Worm (Caenorhabditis elegans) whole organism, L4 larva: ENCODE measurements around the gene sid-5.

Experiments
- F10B5.3 ChIP-seq: sonication (generic microtip); optimal IDR thresholded peaks from 2 replicates; lab custom pipeline; 2016; ENCODE audit warnings: mild to moderate bottlenecking, missing genetic modification characterization, missing compliant biosample characterization
- F37D6.2 ChIP-seq: sonication (generic microtip); optimal IDR thresholded peaks from 2 replicates; lab custom pipeline; 2016; ENCODE audit warnings: mild to moderate bottlenecking, missing genetic modification characterization, missing compliant biosample characterization
- F44E2.7 ChIP-seq: fragments of 200-800 bp; sonication (Bioruptor generic); IDR thresholded peaks from 2 replicates; pipeline ENCODE4 v2.1.2; 2022; ENCODE audit warnings: missing genetic modification characterization, missing compliant biosample characterization
- F49E8.2 ChIP-seq: sonication (generic microtip); optimal IDR thresholded peaks from 2 replicates; lab custom pipeline; 2016; ENCODE audit warnings: missing compliant biosample characterization, mild to moderate bottlenecking, missing genetic modification characterization, borderline replicate concordance
- T20F7.1 ChIP-seq: fragments of 200-800 bp; sonication (Bioruptor generic); optimal IDR thresholded peaks from 2 replicates; lab custom pipeline; 2018; ENCODE audit warnings: mild to moderate bottlenecking, missing genetic modification characterization, missing compliant biosample characterization
- Y105C5A.15 ChIP-seq: fragments of 200-800 bp; sonication (Bioruptor generic); IDR thresholded peaks from 2 replicates; pipeline ENCODE4 v1.3.6; 2022; ENCODE audit warnings: missing genetic modification characterization, missing compliant biosample characterization
- Y5F2A.4 ChIP-seq: fragments of 200-800 bp; sonication (Bioruptor generic); optimal IDR thresholded peaks from 2 replicates; lab custom pipeline; 2018; ENCODE audit warnings: mild to moderate bottlenecking, missing genetic modification characterization, missing compliant biosample characterization
- ZK546.5 ChIP-seq, 2 experiments: sonication (generic microtip); optimal IDR thresholded peaks; 2 replicates each; lab custom pipeline; 2017; ENCODE audit warnings: missing biosample characterization in 2 of 2, missing genetic modification characterization in 2 of 2
- aha-1 ChIP-seq: fragments of 150-350 bp; peaks from one replicate; lab custom pipeline; 2014; ENCODE audit warnings: missing biosample characterization, missing genetic modification characterization
- ama-1 ChIP-seq: fragments of 150-350 bp; optimal IDR thresholded peaks from 2 replicates; lab custom pipeline; 2014; ENCODE audit warnings: inconsistent platforms, mixed read lengths
- ceh-32 ChIP-seq: sonication (generic microtip); optimal IDR thresholded peaks from 2 replicates; lab custom pipeline; 2016; ENCODE audit warnings: mild to moderate bottlenecking, missing genetic modification characterization, missing compliant biosample characterization; ENCODE audit not compliant: poor library complexity
- ceh-44 ChIP-seq: fragments of 200-800 bp; sonication (Bioruptor generic); IDR thresholded peaks from 2 replicates; pipeline ENCODE4 v1.3.6; 2022; ENCODE audit warnings: missing genetic modification reagents, missing genetic modification characterization, missing compliant biosample characterization
- ceh-62 ChIP-seq: sonication (generic microtip); optimal IDR thresholded peaks from 2 replicates; lab custom pipeline; 2017; ENCODE audit warnings: missing biosample characterization, missing genetic modification characterization
- ctbp-1 ChIP-seq: fragments of 200-800 bp; sonication (Bioruptor generic); IDR thresholded peaks from 2 replicates; pipeline ENCODE4 v1.3.6; 2022; ENCODE audit warnings: missing genetic modification reagents, missing genetic modification characterization, missing compliant biosample characterization
- daf-16 ChIP-seq, 3 experiments: sonication (generic microtip); optimal IDR thresholded peaks; 2 replicates each; lab custom pipeline; 2016 to 2017; ENCODE audit warnings: missing genetic modification characterization in 3 of 3, missing genetic modification reagents in 3 of 3, mild to moderate bottlenecking in 2 of 3, missing compliant biosample characterization in 2 of 3, missing biosample characterization in 1 of 3, moderate library complexity in 1 of 3
- daf-19 ChIP-seq: fragments of 200-800 bp; sonication (Bioruptor generic); conservative IDR thresholded peaks from 2 replicates; pipeline ENCODE4 v1.3.6; 2022; ENCODE audit warnings: missing genetic modification characterization, missing compliant biosample characterization
- lim-7 ChIP-seq: fragments of 200-800 bp; sonication (Bioruptor generic); IDR thresholded peaks from 2 replicates; pipeline ENCODE4 v1.3.6; 2022; ENCODE audit warnings: missing genetic modification characterization, missing compliant biosample characterization
- lin-1 ChIP-seq: fragments of 200-800 bp; sonication (Bioruptor generic); IDR thresholded peaks from 2 replicates; pipeline ENCODE4 v1.3.6; 2022; ENCODE audit warnings: missing genetic modification reagents, missing genetic modification characterization, missing compliant biosample characterization
- lin-15B ChIP-seq: fragments of 150-350 bp; sonication (generic microtip); optimal IDR thresholded peaks from 3 replicates; lab custom pipeline; 2014; ENCODE audit warnings: missing biosample characterization, missing genetic modification characterization
- lir-3 ChIP-seq: sonication (generic microtip); optimal IDR thresholded peaks from 2 replicates; lab custom pipeline; 2016; ENCODE audit warnings: mild to moderate bottlenecking, missing genetic modification characterization, missing compliant biosample characterization
- madf-5 ChIP-seq, 2 experiments: fragments of 200-800 bp; sonication (Bioruptor generic); IDR thresholded peaks; 2 replicates each; pipeline ENCODE4 v1.3.6; 2022; ENCODE audit warnings: missing compliant biosample characterization in 2 of 2, missing genetic modification characterization in 2 of 2
- mdl-1 ChIP-seq, 2 experiments: fragments of 150-350 bp in 1 of 2; sonication (generic microtip) in 1 of 2; optimal IDR thresholded peaks; 2 replicates each; lab custom pipeline; 2014 to 2017; ENCODE audit warnings: missing biosample characterization in 2 of 2, missing genetic modification characterization in 2 of 2
- mdt-29 ChIP-seq: fragments of 200-800 bp; sonication (Bioruptor generic); IDR thresholded peaks from 2 replicates; pipeline ENCODE4 v1.3.6; 2022; ENCODE audit warnings: missing genetic modification reagents, missing genetic modification characterization, missing compliant biosample characterization
- mep-1 ChIP-seq: fragments of 150-350 bp; sonication (generic microtip); optimal IDR thresholded peaks from 3 replicates; lab custom pipeline; 2014; ENCODE audit warnings: missing biosample characterization, missing genetic modification characterization
- nhr-42 ChIP-seq: fragments of 200-800 bp; sonication (Bioruptor generic); IDR thresholded peaks from 2 replicates; pipeline ENCODE4 v1.3.6; 2022; ENCODE audit warnings: missing genetic modification characterization, missing compliant biosample characterization
- pha-4 ChIP-seq, 2 experiments: fragments of 150-350 bp in 1 of 2; fragments of 200-800 bp in 1 of 2; sonication (Bioruptor generic) in 1 of 2; IDR thresholded peaks in 1 of 2; optimal IDR thresholded peaks in 1 of 2; 2 replicates each; pipeline versions ENCODE4 v1.3.6 to Lab custom; 2014 to 2022; ENCODE audit warnings: missing genetic modification characterization in 2 of 2, missing genetic modification reagents in 2 of 2, missing biosample characterization in 1 of 2, missing compliant biosample characterization in 1 of 2
- snpc-4 ChIP-seq: fragments of 150-350 bp; optimal IDR thresholded peaks from 2 replicates; lab custom pipeline; 2014; ENCODE audit warnings: missing biosample characterization, missing genetic modification characterization
- spr-1 ChIP-seq: sonication (generic microtip); optimal IDR thresholded peaks from 2 replicates; lab custom pipeline; 2016; ENCODE audit warnings: mild to moderate bottlenecking, missing genetic modification characterization, missing compliant biosample characterization
- spr-3 ChIP-seq: fragments of 200-800 bp; sonication (Bioruptor generic); optimal IDR thresholded peaks from 2 replicates; lab custom pipeline; 2018; ENCODE audit warnings: mild to moderate bottlenecking, missing genetic modification characterization, missing compliant biosample characterization
- unc-39 ChIP-seq: sonication (generic microtip); optimal IDR thresholded peaks from 2 replicates; lab custom pipeline; 2017; ENCODE audit warnings: missing biosample characterization, missing genetic modification characterization
- unc-62 ChIP-seq, 3 experiments: fragments of 150-350 bp in 1 of 3; sonication (generic microtip); optimal IDR thresholded peaks in 2 of 3; peaks in 1 of 3; 1 replicate in 1 of 3; 2 replicates in 2 of 3; lab custom pipeline; 2014 to 2017; ENCODE audit warnings: missing biosample characterization in 3 of 3, missing genetic modification characterization in 3 of 3, missing genetic modification reagents in 3 of 3, missing genotype in 1 of 3
- zfp-2 ChIP-seq: sonication (generic microtip); optimal IDR thresholded peaks from 2 replicates; lab custom pipeline; 2016; ENCODE audit warnings: mild to moderate bottlenecking, missing genetic modification characterization, missing compliant biosample characterization
- zfp-3 ChIP-seq: fragments of 200-800 bp; sonication (Bioruptor generic); conservative IDR thresholded peaks from 2 replicates; pipeline ENCODE4 v1.3.6; 2022; ENCODE audit warnings: missing genetic modification reagents, missing genetic modification characterization, missing compliant biosample characterization

sid-5 gene

DNA sequence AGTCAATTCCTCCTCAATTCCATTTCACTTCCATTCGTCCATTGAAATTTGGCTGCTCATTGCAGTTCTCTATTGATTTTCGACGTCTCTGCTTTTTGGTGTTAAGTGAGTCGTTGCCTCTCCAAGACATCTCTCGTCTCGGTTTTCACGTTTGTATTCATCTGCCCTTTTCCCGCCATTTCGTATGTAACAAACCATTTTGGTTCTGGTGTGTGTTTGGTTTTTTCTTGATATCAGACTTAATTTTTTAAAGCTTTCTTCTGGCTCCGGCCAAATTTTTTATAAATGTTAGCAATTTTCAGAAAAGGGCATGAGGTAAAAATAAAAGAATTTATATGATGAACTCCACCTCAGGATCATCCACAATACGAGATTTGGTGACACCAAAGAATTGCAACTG is 30.9 kb downstream of the sid-5 start, which contains the start of gene C16E9.2:
TSS of gene C16E9.2 (plus strand) at position 301 of the 400 bp plus-strand sequence.
- TF ChIP-seq F44E2.7 (GFP tag; lab: Robert Waterston, UW) (no peak), daf-19 (GFP tag; lab: Robert Waterston, UW) (no peak), snpc-4 (tag; lab: Kevin White, UChicago) (no peak), unc-62 (GFP tag; optimal IDR thresholded peaks at IDR 0.05 in 1 of 2; lab: Kevin White, UChicago) (peak in 1 of 2 experiments; percentile 35), unc-62 (tag; optimal IDR thresholded peaks at IDR 0.05; lab: Kevin White, UChicago) (no peak), ama-1 (no peak)

- TF ChIP-seq nhr-42 (GFP tag; lab: Robert Waterston, UW) (no peak), Y5F2A.4 (no peak), ceh-32 (tag; lab: Kevin White, UChicago) (no peak), ZK546.5 (tag; optimal IDR thresholded peaks at IDR 0.05; lab: Kevin White, UChicago) (no peak), madf-5 (GFP tag; IDR thresholded peaks at IDR 0.05; lab: Robert Waterston, UW) (no peak), aha-1 (peak; percentile 8), lin-15B (tag; lab: Kevin White, UChicago) (no peak), spr-1 (tag; lab: Kevin White, UChicago) (no peak), zfp-3 (GFP tag; lab: Robert Waterston, UW) (no peak), unc-62 (GFP tag; optimal IDR thresholded peaks at IDR 0.05 in 1 of 2; lab: Kevin White, UChicago) (peak in 1 of 2 experiments; percentile 93), unc-62 (tag; optimal IDR thresholded peaks at IDR 0.05; lab: Kevin White, UChicago) (no peak)
- TF ChIP-seq, all 104 proteins: peak for 2
Observed at ce11 chrX:6937742-6938141, 33.2 kb downstream of the sid-5 start.

DNA sequence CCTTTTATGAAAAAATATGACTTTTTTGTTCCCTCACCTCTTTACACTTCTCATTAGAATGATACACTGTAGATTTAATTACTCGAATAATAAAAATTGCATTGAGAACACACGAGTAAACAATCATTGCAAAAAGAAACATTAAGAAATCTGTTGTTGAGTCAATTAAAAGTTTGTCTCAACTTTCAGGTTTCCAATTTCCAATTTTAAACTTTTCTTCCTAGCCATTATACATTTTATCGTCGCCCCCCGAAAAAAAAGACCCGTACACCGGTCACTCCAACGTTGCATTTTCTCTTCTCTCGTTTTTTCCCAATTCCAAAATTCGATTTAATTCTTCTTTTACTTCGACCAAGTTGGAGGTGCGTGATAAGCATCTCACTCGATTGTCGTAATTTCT is 35.4 kb downstream of the sid-5 start, which contains the start of gene C16E9.1:
TSS of gene C16E9.1 (plus strand) at position 301 of the 400 bp plus-strand sequence.
- no peak for TF ChIP-seq ceh-62 (tag; lab: Kevin White, UChicago)
- TF ChIP-seq zfp-2 (tag; lab: Kevin White, UChicago): no peak
- TF ChIP-seq mdt-29: no peak
- no peak for TF ChIP-seq aha-1
- no peak for TF ChIP-seq ctbp-1 (GFP tag; lab: Robert Waterston, UW)
- TF ChIP-seq ceh-32 (tag; lab: Kevin White, UChicago): no peak
- TF ChIP-seq lin-1 (GFP tag; lab: Robert Waterston, UW): no peak
- no peak for TF ChIP-seq T20F7.1 (GFP tag; lab: Kevin White, UChicago)
- no peak for TF ChIP-seq unc-39 (tag; lab: Kevin White, UChicago)
- TF ChIP-seq ceh-44 (GFP tag; lab: Robert Waterston, UW): no peak
- TF ChIP-seq daf-16 (GFP tag; optimal IDR thresholded peaks at IDR 0.05; lab: Kevin White, UChicago): no peak
- no peak for TF ChIP-seq daf-16 (tag; optimal IDR thresholded peaks at IDR 0.05; lab: Kevin White, UChicago)
- TF ChIP-seq mep-1 (tag; lab: Kevin White, UChicago): no peak
- no peak for TF ChIP-seq F10B5.3 (tag; lab: Kevin White, UChicago)
- no peak for TF ChIP-seq spr-1 (tag; lab: Kevin White, UChicago)
- no peak for TF ChIP-seq spr-3
- TF ChIP-seq F49E8.2 (tag; lab: Kevin White, UChicago): no peak
- no peak for TF ChIP-seq pha-4 (GFP tag; IDR thresholded peaks at IDR 0.05; lab: Robert Waterston, UW)
- TF ChIP-seq pha-4 (tag; optimal IDR thresholded peaks at IDR 0.05; lab: Kevin White, UChicago): no peak
- no peak for TF ChIP-seq F37D6.2 (tag; lab: Kevin White, UChicago)
- TF ChIP-seq lir-3 (tag; lab: Kevin White, UChicago): no peak
- no peak for TF ChIP-seq lim-7 (GFP tag; lab: Robert Waterston, UW)
- TF ChIP-seq, all 104 proteins: peak for 0

- TF ChIP-seq mdl-1 (tag; optimal IDR thresholded peaks at IDR 0.05; lab: Kevin White, UChicago) (no peak), unc-62 (GFP tag; optimal IDR thresholded peaks at IDR 0.05 in 1 of 2; lab: Kevin White, UChicago) (peak in 1 of 2 experiments; percentile 97), unc-62 (tag; optimal IDR thresholded peaks at IDR 0.05; lab: Kevin White, UChicago) (no peak), Y105C5A.15 (GFP tag; lab: Robert Waterston, UW) (no peak)
Observed at ce11 chrX:6940775-6941174, 36.3 kb downstream of the sid-5 start.
